Fruit fly (Drosophila melanogaster) whole organism, embryonic: Measurements from ENCODE around the gene ATPsynbeta.

Source experiments
- CG12744 ChIP-seq: fragments of 200-800 bp; sonication (Bioruptor generic); optimal IDR thresholded peaks from 2 replicates; lab custom pipeline; 2016; ENCODE audit warnings: missing biosample characterization, missing genetic modification characterization
- CG15073 ChIP-seq: fragments of 200-800 bp; sonication (Bioruptor generic); optimal IDR thresholded peaks from 2 replicates; lab custom pipeline; 2016; ENCODE audit warnings: missing biosample characterization, missing genetic modification characterization
- CG15601 ChIP-seq: fragments of 200-800 bp; sonication (Bioruptor generic); optimal IDR thresholded peaks from 3 replicates; lab custom pipeline; 2019; ENCODE audit warnings: missing biosample characterization, mild to moderate bottlenecking, missing genetic modification characterization, moderate library complexity
- CG16779 ChIP-seq: fragments of 200-800 bp; sonication (Bioruptor generic); IDR thresholded peaks from 2 replicates; pipeline ENCODE4 v1.3.6; 2022; ENCODE audit warnings: missing biosample characterization, missing genetic modification characterization
- CG16863 ChIP-seq: fragments of 200-800 bp; sonication (Bioruptor generic); optimal IDR thresholded peaks from 3 replicates; lab custom pipeline; 2016; ENCODE audit warnings: missing biosample characterization, missing genetic modification characterization
- CG18599 ChIP-seq: fragments of 200-800 bp; sonication (Bioruptor generic); optimal IDR thresholded peaks from 3 replicates; lab custom pipeline; 2017; ENCODE audit warnings: missing biosample characterization, missing genetic modification characterization, mild to moderate bottlenecking, moderate library complexity, missing genetic modification reagents
- CG18619 ChIP-seq: fragments of 200-800 bp; sonication (Bioruptor generic); optimal IDR thresholded peaks from 3 replicates; lab custom pipeline; 2017; ENCODE audit warnings: missing biosample characterization, mild to moderate bottlenecking, missing genetic modification characterization
- CG30020 ChIP-seq: fragments of 200-800 bp; optimal IDR thresholded peaks from 2 replicates; lab custom pipeline; 2019; ENCODE audit warnings: missing biosample characterization, mild to moderate bottlenecking, missing genetic modification characterization, moderate library complexity
- CG31388 ChIP-seq: fragments of 200-800 bp; sonication (Bioruptor generic); optimal IDR thresholded peaks from 2 replicates; lab custom pipeline; 2016; ENCODE audit warnings: missing biosample characterization, missing genetic modification characterization
- CG34422 ChIP-seq: fragments of 200-800 bp; sonication (Bioruptor generic); IDR thresholded peaks from 3 replicates; pipeline ENCODE4 v1.3.6; 2022; ENCODE audit warnings: missing biosample characterization, missing genetic modification characterization
- CG4282 ChIP-seq: fragments of 200-800 bp; sonication (Bioruptor generic); optimal IDR thresholded peaks from 2 replicates; lab custom pipeline; 2016; ENCODE audit warnings: missing biosample characterization, missing genetic modification characterization
- CG4424 ChIP-seq: fragments of 200-800 bp; sonication (Bioruptor generic); optimal IDR thresholded peaks from 3 replicates; lab custom pipeline; 2016; ENCODE audit warnings: missing biosample characterization, missing genetic modification characterization
- CG6254 ChIP-seq: fragments of 200-800 bp; sonication (Bioruptor generic); optimal IDR thresholded peaks from 3 replicates; lab custom pipeline; 2017; ENCODE audit warnings: mild to moderate bottlenecking, missing biosample characterization, missing genetic modification reagents, missing genetic modification characterization
- CG6654 ChIP-seq: fragments of 200-800 bp; sonication (Bioruptor generic); optimal IDR thresholded peaks from 2 replicates; lab custom pipeline; 2017; ENCODE audit warnings: missing biosample characterization, mild to moderate bottlenecking, missing genetic modification characterization
- CG7357 ChIP-seq: fragments of 200-800 bp; sonication (Bioruptor generic); IDR thresholded peaks from 3 replicates; pipeline ENCODE4 v1.3.6; 2022; ENCODE audit warnings: missing biosample characterization, missing genetic modification characterization
- CG7556 ChIP-seq: fragments of 200-800 bp; sonication (Bioruptor generic); optimal IDR thresholded peaks from 2 replicates; lab custom pipeline; 2017; ENCODE audit warnings: missing biosample characterization, mild to moderate bottlenecking, missing genetic modification characterization
- CG7987 ChIP-seq: fragments of 200-800 bp; sonication (Bioruptor generic); optimal IDR thresholded peaks from 2 replicates; lab custom pipeline; 2018; ENCODE audit warnings: missing biosample characterization, mild to moderate bottlenecking, missing genetic modification characterization, moderate library complexity
- CG8388 ChIP-seq: fragments of 200-800 bp; sonication (Bioruptor generic); optimal IDR thresholded peaks from 2 replicates; lab custom pipeline; 2019; ENCODE audit warnings: missing biosample characterization, mild to moderate bottlenecking, missing genetic modification characterization, moderate library complexity
- CG8478 ChIP-seq: fragments of >200 bp; optimal IDR thresholded peaks from 2 replicates; lab custom pipeline; 2018
- CG9797 ChIP-seq: fragments of 200-800 bp; sonication (Bioruptor generic); optimal IDR thresholded peaks from 3 replicates; lab custom pipeline; 2018; ENCODE audit warnings: missing biosample characterization, mild to moderate bottlenecking, missing genetic modification characterization
- CTCF ChIP-seq: fragments of 200-800 bp; sonication (Bioruptor generic); optimal IDR thresholded peaks from 2 replicates; lab custom pipeline; 2017; ENCODE audit warnings: missing biosample characterization, mild to moderate bottlenecking, missing genetic modification characterization, moderate library complexity
- Dref ChIP-seq: fragments of 200-800 bp; sonication (Bioruptor generic); IDR thresholded peaks from 2 replicates; pipeline ENCODE4 v1.3.6; 2022; ENCODE audit warnings: missing biosample characterization, missing genetic modification characterization
- E2f1 ChIP-seq: fragments of 200-800 bp; sonication (Bioruptor generic); IDR thresholded peaks from 2 replicates; pipeline ENCODE4 v1.3.6; 2022; ENCODE audit warnings: missing biosample characterization, missing genetic modification characterization
- HLH3B ChIP-seq: fragments of 200-800 bp; sonication (Bioruptor generic); IDR thresholded peaks from 2 replicates; pipeline ENCODE4 v1.3.6; 2022; ENCODE audit warnings: missing biosample characterization, missing genetic modification characterization
- HLH54F ChIP-seq: fragments of 200-800 bp; sonication (Bioruptor generic); optimal IDR thresholded peaks from 3 replicates; lab custom pipeline; 2016; ENCODE audit warnings: missing biosample characterization, missing genetic modification characterization
- Hmx ChIP-seq: fragments of 200-800 bp; sonication (Bioruptor generic); optimal IDR thresholded peaks from 2 replicates; lab custom pipeline; 2016; ENCODE audit warnings: missing biosample characterization, missing genetic modification characterization
- MBD-R2 ChIP-seq: fragments of 200-800 bp; sonication (Bioruptor generic); IDR thresholded peaks from 2 replicates; pipeline ENCODE4 v1.3.6; 2022; ENCODE audit warnings: missing biosample characterization, missing genetic modification characterization
- Oli ChIP-seq: fragments of 200-800 bp; sonication (Bioruptor generic); optimal IDR thresholded peaks from 2 replicates; lab custom pipeline; 2018; ENCODE audit warnings: missing biosample characterization, mild to moderate bottlenecking, missing genetic modification characterization, moderate library complexity
- Rx ChIP-seq: fragments of 200-800 bp; sonication (Bioruptor generic); IDR thresholded peaks from 2 replicates; pipeline ENCODE4 v1.3.6; 2022; ENCODE audit warnings: missing biosample characterization, missing genetic modification characterization
- Sox102F ChIP-seq: fragments of 200-800 bp; sonication (Bioruptor generic); optimal IDR thresholded peaks from 2 replicates; lab custom pipeline; 2018; ENCODE audit warnings: missing biosample characterization, mild to moderate bottlenecking, missing genetic modification characterization, moderate library complexity
- Ssrp ChIP-seq: fragments of 200-800 bp; sonication (Bioruptor generic); optimal IDR thresholded peaks from 2 replicates; lab custom pipeline; 2018; ENCODE audit warnings: missing biosample characterization, mild to moderate bottlenecking, missing genetic modification characterization, moderate library complexity
- br ChIP-seq: fragments of >200 bp; optimal IDR thresholded peaks from 2 replicates; lab custom pipeline; 2017
- danr ChIP-seq: fragments of 200-800 bp; sonication (Bioruptor generic); IDR thresholded peaks from 2 replicates; pipeline ENCODE4 v1.3.6; 2022; ENCODE audit warnings: missing biosample characterization, missing genetic modification characterization
- dm ChIP-seq: fragments of 200-800 bp; sonication (Bioruptor generic); optimal IDR thresholded peaks from 3 replicates; lab custom pipeline; 2016; ENCODE audit warnings: missing biosample characterization, missing genetic modification characterization
- dmrt11E ChIP-seq: fragments of 200-800 bp; sonication (Bioruptor generic); optimal IDR thresholded peaks from 3 replicates; lab custom pipeline; 2018; ENCODE audit warnings: missing biosample characterization, mild to moderate bottlenecking, missing genetic modification characterization, moderate library complexity
- emc ChIP-seq: fragments of 200-800 bp; sonication (Bioruptor generic); optimal IDR thresholded peaks from 2 replicates; lab custom pipeline; 2016; ENCODE audit warnings: missing biosample characterization, missing genetic modification characterization
- ems ChIP-seq: fragments of 200-800 bp; sonication (Bioruptor generic); optimal IDR thresholded peaks from 3 replicates; lab custom pipeline; 2016; ENCODE audit warnings: missing biosample characterization, missing genetic modification characterization
- en ChIP-seq: fragments of 200-800 bp; sonication (Bioruptor generic); optimal IDR thresholded peaks from 2 replicates; lab custom pipeline; 2016; ENCODE audit warnings: missing biosample characterization, missing genetic modification characterization
- fd3F ChIP-seq: fragments of 200-800 bp; sonication (Bioruptor generic); optimal IDR thresholded peaks from 2 replicates; lab custom pipeline; 2018; ENCODE audit warnings: missing biosample characterization, mild to moderate bottlenecking, missing genetic modification characterization, moderate library complexity
- fu2 ChIP-seq: fragments of 200-800 bp; sonication (Bioruptor generic); optimal IDR thresholded peaks from 2 replicates; lab custom pipeline; 2016; ENCODE audit warnings: missing biosample characterization, missing genetic modification characterization
- nmo ChIP-seq: fragments of 200-800 bp; sonication (Bioruptor generic); optimal IDR thresholded peaks from 2 replicates; lab custom pipeline; 2018; ENCODE audit warnings: missing biosample characterization, mild to moderate bottlenecking, missing genetic modification characterization, moderate library complexity
- phol ChIP-seq: fragments of 200-800 bp; sonication (Bioruptor generic); optimal IDR thresholded peaks from 3 replicates; lab custom pipeline; 2018; ENCODE audit warnings: missing biosample characterization, mild to moderate bottlenecking, missing genetic modification characterization, moderate library complexity
- pnt ChIP-seq: fragments of 200-800 bp; sonication (Bioruptor generic); optimal IDR thresholded peaks from 3 replicates; lab custom pipeline; 2016; ENCODE audit warnings: missing biosample characterization, missing genetic modification characterization
- pzg ChIP-seq: fragments of 200-800 bp; sonication (Bioruptor generic); optimal IDR thresholded peaks from 3 replicates; lab custom pipeline; 2018; ENCODE audit warnings: missing biosample characterization, mild to moderate bottlenecking, missing genetic modification characterization, moderate library complexity
- ranshi ChIP-seq: fragments of 200-800 bp; sonication (Bioruptor generic); IDR thresholded peaks from 2 replicates; pipeline ENCODE4 v1.3.6; 2022; ENCODE audit warnings: missing biosample characterization, missing genetic modification characterization
- row ChIP-seq: fragments of 200-800 bp; sonication (Bioruptor generic); IDR thresholded peaks from 3 replicates; pipeline ENCODE4 v1.3.6; 2022; ENCODE audit warnings: missing biosample characterization, missing genetic modification characterization
- schlank ChIP-seq: fragments of 200-800 bp; sonication (Bioruptor generic); optimal IDR thresholded peaks from 2 replicates; lab custom pipeline; 2018; ENCODE audit warnings: missing biosample characterization, mild to moderate bottlenecking, missing genetic modification characterization
- sd ChIP-seq: fragments of 200-800 bp; sonication (Bioruptor generic); optimal IDR thresholded peaks from 3 replicates; lab custom pipeline; 2018; ENCODE audit warnings: missing biosample characterization, mild to moderate bottlenecking, missing genetic modification characterization, moderate library complexity
- sr ChIP-seq: fragments of 200-800 bp; sonication (Bioruptor generic); IDR thresholded peaks from 3 replicates; pipeline ENCODE4 v1.3.6; 2022; ENCODE audit warnings: missing biosample characterization, missing genetic modification characterization
- tll ChIP-seq, 2 experiments: fragments of 200-800 bp in 1 of 2; fragments of >200 bp in 1 of 2; sonication (Bioruptor generic) in 1 of 2; optimal IDR thresholded peaks; 2 replicates each; lab custom pipeline; 2017 to 2019; ENCODE audit warnings: missing biosample characterization in 2 of 2, missing genetic modification characterization in 2 of 2, mild to moderate bottlenecking in 1 of 2, moderate library complexity in 1 of 2
- ttk ChIP-seq: fragments of 200-800 bp; sonication (Bioruptor generic); IDR thresholded peaks from 2 replicates; pipeline ENCODE4 v2.1.2; 2022; ENCODE audit warnings: missing biosample characterization, missing genetic modification characterization
- zf30C ChIP-seq: fragments of 200-800 bp; sonication (Bioruptor generic); optimal IDR thresholded peaks from 3 replicates; lab custom pipeline; 2018; ENCODE audit warnings: missing biosample characterization, mild to moderate bottlenecking, missing genetic modification characterization

The ATPsynbeta gene

dm6 chr4:982791-983407 lies 48.4 kb upstream of the ATPsynbeta start (continued):
- TF ChIP-seq CG34422 = no peak
- no peak for TF ChIP-seq br
- peak; percentile 72 for TF ChIP-seq CG6254
- TF ChIP-seq CG15073 (GFP tag; lab: Kevin White, UChicago) = peak; percentile 3
- TF ChIP-seq Sox102F (GFP tag; lab: Kevin White, UChicago) = no peak
- peak; percentile 81 for TF ChIP-seq CG8388 (GFP tag; lab: Kevin White, UChicago)
- TF ChIP-seq ranshi (GFP tag; lab: Robert Waterston, UW) = no peak; the same call in 1 of the 2 replicates
- TF ChIP-seq pnt = peak; percentile 66
- TF ChIP-seq Hmx (GFP tag; lab: Kevin White, UChicago) = no peak
- TF ChIP-seq CG16863 (GFP tag; lab: Kevin White, UChicago) = peak; percentile 81
- no peak for TF ChIP-seq sr (GFP tag; lab: Robert Waterston, UW)
- TF ChIP-seq en = peak; percentile 47
- no peak for TF ChIP-seq CG9797 (GFP tag; lab: Kevin White, UChicago)
- no peak; the same call in 1 of the 2 replicates for TF ChIP-seq MBD-R2 (GFP tag; lab: Robert Waterston, UW)
- peak; percentile 36 for TF ChIP-seq CTCF (GFP tag; lab: Kevin White, UChicago)
- peak; percentile 78 for TF ChIP-seq CG15601
- TF ChIP-seq CG12744 (GFP tag; lab: Kevin White, UChicago) = peak; percentile 9
- TF ChIP-seq ttk (GFP tag; lab: Robert Waterston, UW) = no peak; the same call in 1 of the 2 replicates
- TF ChIP-seq fu2 (GFP tag; lab: Kevin White, UChicago) = peak; percentile 37
- TF ChIP-seq CG31388 (GFP tag; lab: Kevin White, UChicago) = peak; percentile 12
- TF ChIP-seq emc (GFP tag; lab: Kevin White, UChicago) = no peak
- peak; percentile 39 for TF ChIP-seq CG7987 (GFP tag; lab: Kevin White, UChicago)
- TF ChIP-seq sd (tag; lab: Kevin White, UChicago) = peak; percentile 36
- TF ChIP-seq CG18619 (GFP tag; lab: Kevin White, UChicago) = peak; percentile 33
- TF ChIP-seq CG7556 = peak; percentile 79
- TF ChIP-seq ems (GFP tag; lab: Kevin White, UChicago) = peak; percentile 47
- TF ChIP-seq Ssrp = no peak
- no peak for TF ChIP-seq tll (GFP tag; optimal IDR thresholded peaks at IDR 0.05; lab: Kevin White, UChicago)
- TF ChIP-seq fd3F = peak; percentile 38
- TF ChIP-seq zf30C = peak; percentile 81
- peak; percentile 89 for TF ChIP-seq row (GFP tag; lab: Robert Waterston, UW)
- peak; percentile 79 for TF ChIP-seq nmo (GFP tag; lab: Kevin White, UChicago)
- TF ChIP-seq CG4424 (GFP tag; lab: Kevin White, UChicago) = peak; percentile 77
- TF ChIP-seq E2f1 (GFP tag; lab: Robert Waterston, UW) = peak; percentile 81
- no peak for TF ChIP-seq Dref
- peak; percentile 88 for TF ChIP-seq CG18599 (GFP tag; lab: Kevin White, UChicago)
- TF ChIP-seq pzg = no peak
- TF ChIP-seq CG30020 = no peak
- no peak for TF ChIP-seq CG8478 (lab: Kevin White, UChicago)
- TF ChIP-seq dm (GFP tag; lab: Kevin White, UChicago) = peak; percentile 55
- TF ChIP-seq HLH54F (GFP tag; lab: Kevin White, UChicago) = peak; percentile 9
- TF ChIP-seq danr (GFP tag; lab: Robert Waterston, UW) = no peak
- TF ChIP-seq CG16779 (GFP tag; lab: Robert Waterston, UW) = no peak
- TF ChIP-seq CG4282 (GFP tag; lab: Kevin White, UChicago) = peak; percentile 8
- peak; percentile 76 for TF ChIP-seq Oli (tag; lab: Kevin White, UChicago)
- TF ChIP-seq CG6654 (GFP tag; lab: Kevin White, UChicago) = peak; percentile 36
- peak; percentile 16 for TF ChIP-seq schlank
- peak; percentile 78 for TF ChIP-seq phol (tag; lab: Kevin White, UChicago)
- TF ChIP-seq CG7357 = peak; percentile 44; the same call in 1 of the 3 replicates
- TF ChIP-seq HLH3B = peak; percentile 82; the same call in 1 of the 2 replicates
- no peak; the same call in 1 of the 2 replicates for TF ChIP-seq Rx (GFP tag; lab: Robert Waterston, UW)
- peak; percentile 70 for TF ChIP-seq dmrt11E
